Worm (Caenorhabditis elegans) whole organism, L4/young adult: ENCODE results near the gene vha-17.

Source experiments
- dao-5 ChIP-seq: sonication (generic microtip); optimal IDR thresholded peaks from 2 replicates; lab custom pipeline; 2016; ENCODE audit warnings: missing genotype, missing genetic modification characterization, moderate library complexity, missing compliant biosample characterization
- him-1 ChIP-seq: sonication (generic microtip); optimal IDR thresholded peaks from 2 replicates; lab custom pipeline; 2016; ENCODE audit warnings: missing genotype, missing genetic modification reagents, missing genetic modification characterization, missing compliant biosample characterization

- TF ChIP-seq dao-5 (tag; lab: Kevin White, UChicago) (no peak), him-1 (no peak)
Measured at ce11 chrIV:9318147-9318546, 3.5 kb upstream of the vha-17 start.
